Worm (Caenorhabditis elegans): Measurements from ENCODE around the gene rfc-1.

DNA sequence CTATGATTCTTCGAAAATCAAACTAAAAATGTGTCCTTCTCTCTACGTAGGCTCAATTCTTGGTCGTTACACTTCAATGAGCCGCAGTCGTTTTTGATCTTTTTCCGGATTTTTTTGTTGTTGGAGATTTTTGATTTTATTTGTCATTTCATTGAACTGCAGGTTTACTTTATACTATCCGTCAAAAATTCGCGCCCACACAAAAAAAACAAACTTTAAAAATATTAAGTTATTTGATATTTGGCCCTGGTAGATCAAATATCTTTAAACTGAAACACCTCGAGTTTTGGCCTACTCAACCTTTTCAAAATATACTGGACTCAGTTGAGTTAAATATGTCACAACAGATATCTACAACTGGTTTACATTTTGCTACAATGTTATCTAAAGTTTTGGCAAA, 30.1 kb downstream of the rfc-1 start:
- TF ChIP-seq aly-2 (tag; optimal IDR thresholded peaks at IDR 0.05) (no peak), ama-1 (optimal IDR thresholded peaks at IDR 0.05) (no peak), tbx-2 (tag; optimal IDR thresholded peaks at IDR 0.05) (no peak), elt-2 (tag; optimal IDR thresholded peaks at IDR 0.05) (no peak), egl-27 (tag; optimal IDR thresholded peaks at IDR 0.05) (no peak), ceh-16 (tag; optimal IDR thresholded peaks at IDR 0.05) (no peak), pqm-1 (tag; optimal IDR thresholded peaks at IDR 0.05) (no peak), ztf-11 (tag; optimal IDR thresholded peaks at IDR 0.05) (no peak)

All from whole organism, L3 larva.